Worm (Caenorhabditis elegans): ENCODE results near the gene C13A2.10.
"Not testable (repeated sequence)": the region's sequence is repeated elsewhere in the genome, so short reads cannot be mapped to it uniquely, and the experiment has no call there.

The C13A2.10 gene

ce11 chrV:7274992-7275391 is at the start of gene C13A2.10:
C13A2.10 (minus strand) TSS chrV:7275092.
- TF ChIP-seq sox-2 (GFP tag; IDR thresholded peaks at IDR 0.05) (no peak), ahr-1 (tag; optimal IDR thresholded peaks at IDR 0.05) (no peak), npax-4 (tag; optimal IDR thresholded peaks at IDR 0.05) (no peak), sdc-2 (tag; optimal IDR thresholded peaks at IDR 0.05) (no peak), odd-2 (tag; optimal IDR thresholded peaks at IDR 0.05) (no peak), dve-1 (tag; optimal IDR thresholded peaks at IDR 0.05) (no peak), dmd-4 (tag; optimal IDR thresholded peaks at IDR 0.05; ENCODE audit: borderline replicate concordance) (no peak), K09A11.1 (tag; optimal IDR thresholded peaks at IDR 0.05; ENCODE audit: insufficient read depth) (no peak)

ce11 chrV:7321915-7322314 is 47.0 kb upstream of the C13A2.10 start, which contains the start of gene F10G2.10:
F10G2.10 (plus strand) TSS chrV:7322215.
- no peak for TF ChIP-seq fkh-6 (tag; optimal IDR thresholded peaks at IDR 0.05)
- no peak for TF ChIP-seq fax-1 (tag; optimal IDR thresholded peaks at IDR 0.05)
- no peak for TF ChIP-seq sox-4 (tag; optimal IDR thresholded peaks at IDR 0.05)

ce11 chrV:7320909-7321308 is 46.0 kb upstream of the C13A2.10 start, which contains the start of gene lmd-4:
lmd-4 (minus strand) TSS chrV:7321009.
- TF ChIP-seq ceh-30 (tag; optimal IDR thresholded peaks at IDR 0.05) = no peak
- TF ChIP-seq unc-42 (tag; optimal IDR thresholded peaks at IDR 0.05) = no peak
- no peak for TF ChIP-seq T23F11.4 (GFP tag; optimal IDR thresholded peaks at IDR 0.05)
- no peak for TF ChIP-seq sox-4 (tag; optimal IDR thresholded peaks at IDR 0.05)
- TF ChIP-seq madf-2 (tag; optimal IDR thresholded peaks at IDR 0.05) = no peak
- TF ChIP-seq pha-4 (tag; optimal IDR thresholded peaks at IDR 0.05) = no peak
- TF ChIP-seq syd-9 (tag; optimal IDR thresholded peaks at IDR 0.05) = no peak
- no peak for TF ChIP-seq odd-2 (tag; optimal IDR thresholded peaks at IDR 0.05)
- no peak for TF ChIP-seq Y22D7AL.16 (tag; optimal IDR thresholded peaks at IDR 0.05)
- TF ChIP-seq C38D4.7 (GFP tag; optimal IDR thresholded peaks at IDR 0.05) = no peak

- TF ChIP-seq Y22D7AL.16 (tag; optimal IDR thresholded peaks at IDR 0.05) (no peak), pha-2 (tag; optimal IDR thresholded peaks at IDR 0.05) (no peak), npax-4 (tag; optimal IDR thresholded peaks at IDR 0.05) (no peak), ceh-22 (tag; optimal IDR thresholded peaks at IDR 0.05) (no peak), T23F11.4 (GFP tag; optimal IDR thresholded peaks at IDR 0.05) (no peak)
These were observed 38.3 kb upstream of the C13A2.10 start, which contains the start of gene srx-6 for ce11 chrV:7313233-7313632. srx-6 (minus strand) TSS chrV:7313333.

- TF ChIP-seq ttx-3 (tag; optimal IDR thresholded peaks at IDR 0.05) = no peak
- no peak for TF ChIP-seq T23F11.4 (GFP tag; optimal IDR thresholded peaks at IDR 0.05)
- no peak for TF ChIP-seq pha-2 (tag; optimal IDR thresholded peaks at IDR 0.05)
- no peak for TF ChIP-seq K09A11.1 (tag; optimal IDR thresholded peaks at IDR 0.05; ENCODE audit: insufficient read depth)
- TF ChIP-seq Y22D7AL.16 (tag; optimal IDR thresholded peaks at IDR 0.05) = no peak
- no peak for TF ChIP-seq nhr-11 (tag; optimal IDR thresholded peaks at IDR 0.05)
- TF ChIP-seq syd-9 (tag; optimal IDR thresholded peaks at IDR 0.05) = no peak
- TF ChIP-seq pqm-1 (tag; optimal IDR thresholded peaks at IDR 0.05) = no peak
- no peak for TF ChIP-seq sdc-2 (tag; optimal IDR thresholded peaks at IDR 0.05)
- TF ChIP-seq hlh-15 (tag; optimal IDR thresholded peaks at IDR 0.05) = no peak
- no peak for TF ChIP-seq ama-1 (optimal IDR thresholded peaks at IDR 0.05)
- no peak for TF ChIP-seq ceh-24 (tag; optimal IDR thresholded peaks at IDR 0.05)
- TF ChIP-seq ceh-6 (GFP tag; optimal IDR thresholded peaks at IDR 0.05) = no peak
- no peak for TF ChIP-seq ceh-30 (tag; optimal IDR thresholded peaks at IDR 0.05)
- TF ChIP-seq lin-11 (tag; optimal IDR thresholded peaks at IDR 0.05) = no peak
- no peak for TF ChIP-seq hlh-30 (tag; optimal IDR thresholded peaks at IDR 0.05; ENCODE audit: insufficient read depth)
- no peak for TF ChIP-seq eyg-1 (tag; optimal IDR thresholded peaks at IDR 0.05)
These were observed 32.2 kb upstream of the C13A2.10 start, which contains the start of gene F07G11.1 for ce11 chrV:7307089-7307488. F07G11.1 (plus strand) TSS chrV:7307389.

ce11 chrV:7304506-7304905 is 29.6 kb upstream of the C13A2.10 start, which contains the start of gene F07G11.2:
F07G11.2 (plus strand) TSS chrV:7304806.
- TF ChIP-seq T23F11.4 (GFP tag; optimal IDR thresholded peaks at IDR 0.05); hlh-13 (GFP tag; optimal IDR thresholded peaks at IDR 0.05); dve-1 (tag; optimal IDR thresholded peaks at IDR 0.05): not testable (repeated sequence)
